Fruit fly (Drosophila melanogaster) whole organism, embryonic: Measurements from ENCODE around the gene CG4942.
A peak's percentile ranks its signal among the peaks of the same experiment; 100 is the strongest.

ENCODE experiments used
- Asciz ChIP-seq: fragments of 200-800 bp; sonication (Bioruptor generic); optimal IDR thresholded peaks from 2 replicates; lab custom pipeline; 2017; ENCODE audit warnings: missing biosample characterization, mild to moderate bottlenecking, missing genetic modification characterization, missing genetic modification reagents
- CG11504 ChIP-seq: fragments of 200-800 bp; sonication (Bioruptor generic); optimal IDR thresholded peaks from 3 replicates; lab custom pipeline; 2019; ENCODE audit warnings: missing biosample characterization, mild to moderate bottlenecking, missing genetic modification characterization, moderate library complexity
- CG12219 ChIP-seq: fragments of 200-800 bp; sonication (Bioruptor generic); optimal IDR thresholded peaks from 3 replicates; lab custom pipeline; 2018; ENCODE audit warnings: missing biosample characterization, mild to moderate bottlenecking, missing genetic modification characterization
- CG14710 ChIP-seq: fragments of 200-800 bp; sonication (Bioruptor generic); optimal IDR thresholded peaks from 3 replicates; lab custom pipeline; 2019; ENCODE audit warnings: missing biosample characterization, mild to moderate bottlenecking, missing genetic modification characterization, moderate library complexity
- CG15269 ChIP-seq: fragments of 200-800 bp; sonication (Bioruptor generic); optimal IDR thresholded peaks from 2 replicates; lab custom pipeline; 2018; ENCODE audit warnings: missing biosample characterization, mild to moderate bottlenecking, missing genetic modification characterization, moderate library complexity
- CG1529 ChIP-seq: fragments of 200-800 bp; sonication (Bioruptor generic); optimal IDR thresholded peaks from 3 replicates; lab custom pipeline; 2018; ENCODE audit warnings: missing biosample characterization, missing genetic modification characterization
- CG17328 ChIP-seq: fragments of 200-800 bp; sonication (Bioruptor generic); IDR thresholded peaks from 2 replicates; pipeline ENCODE4 v1.3.6; 2022; ENCODE audit warnings: missing biosample characterization, missing genetic modification characterization
- CG17361 ChIP-seq: fragments of 200-800 bp; sonication (Bioruptor generic); IDR thresholded peaks from 3 replicates; pipeline ENCODE4 v1.3.6; 2022; ENCODE audit warnings: missing biosample characterization, missing genetic modification characterization
- CG18011 ChIP-seq: fragments of 200-800 bp; sonication (Bioruptor generic); optimal IDR thresholded peaks from 2 replicates; lab custom pipeline; 2017; ENCODE audit warnings: missing biosample characterization, missing genetic modification characterization, mild to moderate bottlenecking, moderate library complexity, missing genotype
- CG18599 ChIP-seq: fragments of 200-800 bp; sonication (Bioruptor generic); optimal IDR thresholded peaks from 3 replicates; lab custom pipeline; 2017; ENCODE audit warnings: missing biosample characterization, missing genetic modification characterization, mild to moderate bottlenecking, moderate library complexity, missing genetic modification reagents
- CG2712 ChIP-seq: fragments of 200-800 bp; optimal IDR thresholded peaks from 3 replicates; lab custom pipeline; 2019; ENCODE audit warnings: missing biosample characterization, mild to moderate bottlenecking, missing genetic modification characterization, moderate library complexity
- CG31224 ChIP-seq: fragments of 200-800 bp; sonication (Bioruptor generic); IDR thresholded peaks from 2 replicates; pipeline ENCODE4 v1.3.6; 2022; ENCODE audit warnings: missing biosample characterization, missing genetic modification characterization
- CG32532 ChIP-seq: fragments of 200-800 bp; sonication (Bioruptor generic); IDR thresholded peaks from 2 replicates; pipeline ENCODE4 v1.3.6; 2022; ENCODE audit warnings: missing biosample characterization, missing genetic modification characterization
- CG34422 ChIP-seq: fragments of 200-800 bp; sonication (Bioruptor generic); IDR thresholded peaks from 3 replicates; pipeline ENCODE4 v1.3.6; 2022; ENCODE audit warnings: missing biosample characterization, missing genetic modification characterization
- CG4424 ChIP-seq: fragments of 200-800 bp; sonication (Bioruptor generic); optimal IDR thresholded peaks from 3 replicates; lab custom pipeline; 2016; ENCODE audit warnings: missing biosample characterization, missing genetic modification characterization
- CG4707 ChIP-seq: fragments of 200-800 bp; sonication (Bioruptor generic); optimal IDR thresholded peaks from 2 replicates; lab custom pipeline; 2018; ENCODE audit warnings: missing biosample characterization, mild to moderate bottlenecking, missing genetic modification characterization, moderate library complexity
- CG6765 ChIP-seq: fragments of 200-800 bp; sonication (Bioruptor generic); optimal IDR thresholded peaks from 3 replicates; lab custom pipeline; 2017; ENCODE audit warnings: missing biosample characterization, mild to moderate bottlenecking, missing genetic modification characterization
- CG7556 ChIP-seq: fragments of 200-800 bp; sonication (Bioruptor generic); optimal IDR thresholded peaks from 2 replicates; lab custom pipeline; 2017; ENCODE audit warnings: missing biosample characterization, mild to moderate bottlenecking, missing genetic modification characterization
- CG7839 ChIP-seq: fragments of 200-800 bp; sonication (Bioruptor generic); optimal IDR thresholded peaks from 3 replicates; lab custom pipeline; 2018; ENCODE audit warnings: missing biosample characterization, mild to moderate bottlenecking, missing genetic modification characterization, moderate library complexity
- CG8089 ChIP-seq: fragments of 200-800 bp; sonication (Bioruptor generic); optimal IDR thresholded peaks from 3 replicates; lab custom pipeline; 2016; ENCODE audit warnings: missing biosample characterization, missing genetic modification characterization
- CG9817 ChIP-seq: fragments of 200-800 bp; sonication (Bioruptor generic); optimal IDR thresholded peaks from 2 replicates; lab custom pipeline; 2018; ENCODE audit warnings: missing biosample characterization, mild to moderate bottlenecking, missing genetic modification characterization, moderate library complexity
- CG9876 ChIP-seq: fragments of 200-800 bp; sonication (Bioruptor generic); optimal IDR thresholded peaks from 2 replicates; lab custom pipeline; 2016; ENCODE audit warnings: missing biosample characterization, missing genetic modification characterization
- Dek ChIP-seq: fragments of 200-800 bp; sonication (Bioruptor generic); optimal IDR thresholded peaks from 3 replicates; lab custom pipeline; 2019; ENCODE audit warnings: missing biosample characterization, mild to moderate bottlenecking, missing genetic modification characterization, moderate library complexity
- Hmr ChIP-seq: fragments of 200-800 bp; sonication (Bioruptor generic); optimal IDR thresholded peaks from 3 replicates; lab custom pipeline; 2017; ENCODE audit warnings: mild to moderate bottlenecking, missing biosample characterization, missing genetic modification reagents, missing genetic modification characterization
- Hr78 ChIP-seq, 2 experiments: fragments of 200-800 bp in 1 of 2; fragments of >200 bp in 1 of 2; sonication (Bioruptor generic) in 1 of 2; optimal IDR thresholded peaks; 2 replicates each; lab custom pipeline; 2017 to 2019; ENCODE audit warnings: missing biosample characterization in 2 of 2, missing genetic modification characterization in 2 of 2, mild to moderate bottlenecking in 1 of 2, moderate library complexity in 1 of 2
- Mad ChIP-seq: fragments of 200-800 bp; sonication (Bioruptor generic); optimal IDR thresholded peaks from 2 replicates; lab custom pipeline; 2016; ENCODE audit warnings: missing biosample characterization, missing genetic modification characterization
- Nf-YC ChIP-seq: fragments of 200-800 bp; optimal IDR thresholded peaks from 3 replicates; lab custom pipeline; 2019; ENCODE audit warnings: missing biosample characterization, mild to moderate bottlenecking, missing genetic modification characterization, moderate library complexity
- Oli ChIP-seq: fragments of 200-800 bp; sonication (Bioruptor generic); optimal IDR thresholded peaks from 2 replicates; lab custom pipeline; 2018; ENCODE audit warnings: missing biosample characterization, mild to moderate bottlenecking, missing genetic modification characterization, moderate library complexity
- Spps ChIP-seq: fragments of 200-800 bp; sonication (Bioruptor generic); optimal IDR thresholded peaks from 2 replicates; lab custom pipeline; 2018; ENCODE audit warnings: missing biosample characterization, mild to moderate bottlenecking, missing genetic modification characterization
- Xrp1 ChIP-seq: fragments of 200-800 bp; sonication (Bioruptor generic); IDR thresholded peaks from 2 replicates; pipeline ENCODE4 v1.3.6; 2022; ENCODE audit warnings: missing biosample characterization, missing genetic modification characterization
- YL-1 ChIP-seq: fragments of 200-800 bp; sonication (Bioruptor generic); optimal IDR thresholded peaks from 3 replicates; lab custom pipeline; 2017; ENCODE audit warnings: missing biosample characterization, mild to moderate bottlenecking, missing genetic modification characterization
- az2 ChIP-seq: fragments of 200-800 bp; sonication (Bioruptor generic); optimal IDR thresholded peaks from 3 replicates; lab custom pipeline; 2016; ENCODE audit warnings: missing biosample characterization, missing genetic modification characterization
- br ChIP-seq: fragments of >200 bp; optimal IDR thresholded peaks from 2 replicates; lab custom pipeline; 2017
- cas ChIP-seq: fragments of 200-800 bp; sonication (Bioruptor generic); IDR thresholded peaks from 2 replicates; pipeline ENCODE4 v1.3.6; 2022; ENCODE audit warnings: missing biosample characterization, missing genetic modification characterization
- dmrt99B ChIP-seq: fragments of 200-800 bp; sonication (Bioruptor generic); optimal IDR thresholded peaks from 2 replicates; lab custom pipeline; 2018; ENCODE audit warnings: missing biosample characterization, mild to moderate bottlenecking, missing genetic modification characterization, moderate library complexity
- dpn ChIP-seq, 2 experiments: fragments of 200-800 bp; sonication (Bioruptor generic); optimal IDR thresholded peaks; 3 replicates each; lab custom pipeline; 2016; ENCODE audit warnings: missing biosample characterization in 2 of 2, missing genetic modification characterization in 2 of 2
- fd96Cb ChIP-seq: fragments of 200-800 bp; sonication (Bioruptor generic); optimal IDR thresholded peaks from 2 replicates; lab custom pipeline; 2018; ENCODE audit warnings: missing biosample characterization, mild to moderate bottlenecking, missing genetic modification characterization, moderate library complexity
- gem ChIP-seq: fragments of 200-800 bp; sonication (Bioruptor generic); optimal IDR thresholded peaks from 2 replicates; lab custom pipeline; 2019; ENCODE audit warnings: missing biosample characterization, mild to moderate bottlenecking, missing genetic modification characterization, moderate library complexity
- gsb-n ChIP-seq: fragments of 200-800 bp; sonication (Bioruptor generic); optimal IDR thresholded peaks from 3 replicates; lab custom pipeline; 2018; ENCODE audit warnings: missing biosample characterization, mild to moderate bottlenecking, missing genetic modification characterization
- jigr1 ChIP-seq: fragments of 200-800 bp; sonication (Bioruptor generic); IDR thresholded peaks from 3 replicates; pipeline ENCODE4 v1.3.6; 2022; ENCODE audit warnings: missing biosample characterization, missing genetic modification characterization
- lmd ChIP-seq: fragments of 200-800 bp; sonication (Bioruptor generic); IDR thresholded peaks from 2 replicates; pipeline ENCODE4 v1.3.6; 2022; ENCODE audit warnings: missing biosample characterization, missing genetic modification characterization
- oc ChIP-seq: fragments of 200-800 bp; sonication (Bioruptor generic); optimal IDR thresholded peaks from 2 replicates; lab custom pipeline; 2018; ENCODE audit warnings: missing biosample characterization, mild to moderate bottlenecking, missing genetic modification characterization, moderate library complexity
- org-1 ChIP-seq: fragments of 200-800 bp; sonication (Bioruptor generic); optimal IDR thresholded peaks from 2 replicates; lab custom pipeline; 2017; ENCODE audit warnings: missing biosample characterization, missing genetic modification characterization
- otp ChIP-seq: fragments of 200-800 bp; sonication (Bioruptor generic); IDR thresholded peaks from 3 replicates; pipeline ENCODE4, ENCODE4 v1.3.6; 2022; ENCODE audit warnings: missing biosample characterization, missing genetic modification characterization
- phol ChIP-seq: fragments of 200-800 bp; sonication (Bioruptor generic); optimal IDR thresholded peaks from 3 replicates; lab custom pipeline; 2018; ENCODE audit warnings: missing biosample characterization, mild to moderate bottlenecking, missing genetic modification characterization, moderate library complexity
- prd ChIP-seq, 3 experiments: fragments of >200 bp in 2 of 3; fragments of 200-800 bp in 1 of 3; sonication (Bioruptor generic) in 1 of 3; optimal IDR thresholded peaks in 2 of 3; IDR thresholded peaks in 1 of 3; 2 replicates in 2 of 3; 3 replicates in 1 of 3; pipeline versions ENCODE4 v1.3.6 to Lab custom; 2017 to 2022; ENCODE audit warnings: missing biosample characterization in 1 of 3, missing genetic modification characterization in 1 of 3
- pros ChIP-seq: fragments of 200-800 bp; sonication (Bioruptor generic); optimal IDR thresholded peaks from 3 replicates; lab custom pipeline; 2019; ENCODE audit warnings: missing biosample characterization, mild to moderate bottlenecking, missing genetic modification characterization, moderate library complexity
- tup ChIP-seq: fragments of 200-800 bp; sonication (Bioruptor generic); optimal IDR thresholded peaks from 2 replicates; lab custom pipeline; 2016; ENCODE audit warnings: missing biosample characterization, mild to moderate bottlenecking, missing genetic modification characterization, moderate library complexity

Gene CG4942

DNA sequence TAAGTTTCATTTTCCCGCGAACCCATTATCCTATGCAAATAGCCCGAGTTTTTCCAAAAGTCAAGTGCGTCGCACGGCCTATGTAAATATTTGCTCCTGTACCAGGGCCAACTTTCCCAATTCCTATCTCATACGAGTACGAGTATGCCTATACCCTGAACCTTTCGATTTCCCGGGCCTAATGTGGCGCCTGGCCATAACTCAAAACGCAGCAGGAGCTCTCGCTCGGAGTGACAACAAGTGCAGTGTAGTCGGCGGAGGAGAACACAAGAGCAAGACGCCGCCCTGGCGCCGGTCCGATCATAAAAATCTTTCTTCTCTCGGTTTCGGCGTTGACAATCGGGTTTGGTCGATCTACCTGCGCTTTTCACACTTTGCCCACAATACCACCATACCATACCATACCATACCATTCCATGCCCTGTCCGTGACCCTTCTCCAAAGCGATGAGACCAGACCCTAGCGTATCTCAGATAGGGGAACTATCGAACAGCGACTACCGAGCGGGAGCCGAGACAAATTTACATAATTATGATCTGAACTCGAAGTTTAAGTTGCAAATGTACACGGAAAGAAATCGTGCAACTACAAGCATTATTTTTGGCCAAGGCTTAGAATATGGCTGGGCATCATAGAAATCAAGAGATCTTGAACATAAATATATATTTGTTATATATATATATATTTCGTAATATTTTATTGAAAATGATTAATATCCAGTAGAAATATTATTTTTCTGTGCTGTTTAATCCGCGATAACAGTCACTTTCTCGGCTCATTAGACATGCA is 30.5 kb upstream of the CG4942 start (continued):
- TF ChIP-seq Mad (no peak), CG14710 (peak; percentile 63), CG34422 (GFP tag; lab: Robert Waterston, UW) (no peak), CG8089 (GFP tag; lab: Kevin White, UChicago) (no peak), gsb-n (tag; lab: Kevin White, UChicago) (peak; percentile 76), CG9817 (tag; lab: Kevin White, UChicago) (no peak), CG4424 (GFP tag; lab: Kevin White, UChicago) (peak; percentile 33), CG2712 (tag; lab: Kevin White, UChicago) (peak; percentile 82), fd96Cb (tag; lab: Kevin White, UChicago) (peak; percentile 66), CG17328 (GFP tag; lab: Robert Waterston, UW) (peak; percentile 28; the same call in 1 of the 2 replicates), CG7556 (GFP tag; lab: Kevin White, UChicago) (peak; percentile 39), CG6765 (no peak), Xrp1 (GFP tag; lab: Robert Waterston, UW) (peak; percentile 81; the same call in 1 of the 2 replicates), CG1529 (GFP tag; lab: Kevin White, UChicago) (peak; percentile 15), phol (peak; percentile 69), br (no peak), Spps (peak; percentile 30), Hmr (GFP tag; lab: Kevin White, UChicago) (no peak), Nf-YC (tag; lab: Kevin White, UChicago) (no peak), prd (optimal IDR thresholded peaks at IDR 0.05; lab: Kevin White, UChicago) (no peak), prd (GFP tag; IDR thresholded peaks at IDR 0.05; lab: Robert Waterston, UW) (peak; percentile 37; the same call in 2 of the 3 replicates), CG32532 (no peak), YL-1 (no peak), CG31224 (GFP tag; lab: Robert Waterston, UW) (no peak), Dek (tag; lab: Kevin White, UChicago) (peak; percentile 6), Oli (tag; lab: Kevin White, UChicago) (peak; percentile 49), CG4707 (no peak), dmrt99B (tag; lab: Kevin White, UChicago) (peak; percentile 64), CG17361 (peak; percentile 63; the same call in 2 of the 3 replicates), CG15269 (tag; lab: Kevin White, UChicago) (peak; percentile 6), Hr78 (GFP tag; optimal IDR thresholded peaks at IDR 0.05; lab: Kevin White, UChicago) (peak in 1 of 2 experiments; percentile 65), gem (tag; lab: Kevin White, UChicago) (peak; percentile 75), CG18599 (GFP tag; lab: Kevin White, UChicago) (no peak), CG18011 (GFP tag; lab: Kevin White, UChicago) (no peak), dpn (GFP tag; optimal IDR thresholded peaks at IDR 0.05; lab: Kevin White, UChicago) (peak in 1 of 2 experiments; percentile 2), pros (peak; percentile 48), otp (GFP tag; lab: Robert Waterston, UW) (0 out of 3 replicates have a peak, but pooled peaks have one; percentile 13), cas (no peak), CG11504 (peak; percentile 64), CG12219 (GFP tag; lab: Kevin White, UChicago) (no peak), jigr1 (GFP tag; lab: Robert Waterston, UW) (no peak), CG7839 (peak; percentile 59), tup (GFP tag; lab: Kevin White, UChicago) (no peak), lmd (peak; percentile 25; the same call in 1 of the 2 replicates), CG9876 (no peak), oc (peak; percentile 87), org-1 (GFP tag; lab: Kevin White, UChicago) (no peak), Asciz (GFP tag; lab: Kevin White, UChicago) (peak; percentile 52), az2 (GFP tag; lab: Kevin White, UChicago) (peak; percentile 29)
